Fruit fly (Drosophila melanogaster) whole organism, adult: Measurements from ENCODE around the gene lsn.

Experiments
- CG11617 ChIP-seq: fragments of 200-800 bp; sonication (Bioruptor generic); optimal IDR thresholded peaks from 2 replicates; lab custom pipeline; 2017; ENCODE audit warnings: mild to moderate bottlenecking, missing biosample characterization, missing genetic modification reagents, missing genetic modification characterization
- CG12768 ChIP-seq: fragments of 200-800 bp; sonication (Bioruptor generic); optimal IDR thresholded peaks from 2 replicates; lab custom pipeline; 2017; ENCODE audit warnings: missing biosample characterization, missing genetic modification characterization, mild to moderate bottlenecking, moderate library complexity, missing genetic modification reagents
- CG14711 ChIP-seq: fragments of 200-800 bp; sonication (Bioruptor generic); optimal IDR thresholded peaks from 2 replicates; lab custom pipeline; 2018; ENCODE audit warnings: missing biosample characterization, mild to moderate bottlenecking, missing genetic modification characterization, moderate library complexity
- CG1620 ChIP-seq: fragments of 200-800 bp; sonication (Bioruptor generic); optimal IDR thresholded peaks from 2 replicates; lab custom pipeline; 2016; ENCODE audit warnings: missing biosample characterization, missing genetic modification characterization
- CG33017 ChIP-seq: fragments of 200-800 bp; sonication (Bioruptor generic); optimal IDR thresholded peaks from 2 replicates; lab custom pipeline; 2018; ENCODE audit warnings: missing biosample characterization, mild to moderate bottlenecking, missing genetic modification characterization, moderate library complexity
- CG5204 ChIP-seq: fragments of 200-800 bp; sonication (Bioruptor generic); optimal IDR thresholded peaks from 2 replicates; lab custom pipeline; 2016; ENCODE audit warnings: missing biosample characterization, missing genetic modification characterization
- CG7045 ChIP-seq: fragments of 200-800 bp; sonication (Bioruptor generic); optimal IDR thresholded peaks from 2 replicates; lab custom pipeline; 2017; ENCODE audit warnings: missing biosample characterization, mild to moderate bottlenecking, missing genetic modification characterization
- CG7101 ChIP-seq: fragments of 200-800 bp; sonication (Bioruptor generic); optimal IDR thresholded peaks from 2 replicates; lab custom pipeline; 2018; ENCODE audit warnings: missing biosample characterization, mild to moderate bottlenecking, missing genetic modification characterization, moderate library complexity
- Clk ChIP-seq: fragments of 200-800 bp; sonication (Bioruptor generic); optimal IDR thresholded peaks from 2 replicates; lab custom pipeline; 2017; ENCODE audit warnings: missing biosample characterization, missing genetic modification characterization
- Crg-1 ChIP-seq: fragments of 200-800 bp; sonication (Bioruptor generic); optimal IDR thresholded peaks from 2 replicates; lab custom pipeline; 2016; ENCODE audit warnings: missing biosample characterization, missing genetic modification characterization
- Hr96 ChIP-seq: fragments of 200-800 bp; sonication (Bioruptor generic); optimal IDR thresholded peaks from 2 replicates; lab custom pipeline; 2016; ENCODE audit warnings: missing biosample characterization, missing genetic modification characterization
- Mnt ChIP-seq: fragments of 200-800 bp; sonication (Bioruptor generic); optimal IDR thresholded peaks from 2 replicates; lab custom pipeline; 2016; ENCODE audit warnings: missing biosample characterization, mild to moderate bottlenecking, missing genetic modification characterization
- bab1 ChIP-seq: fragments of 200-800 bp; sonication (Bioruptor generic); optimal IDR thresholded peaks from 3 replicates; lab custom pipeline; 2019; ENCODE audit warnings: missing biosample characterization, mild to moderate bottlenecking, missing genetic modification characterization, moderate library complexity
- cic ChIP-seq: fragments of 200-800 bp; sonication (Bioruptor generic); optimal IDR thresholded peaks from 2 replicates; lab custom pipeline; 2017; ENCODE audit warnings: missing biosample characterization, mild to moderate bottlenecking, missing genetic modification characterization, moderate library complexity
- cnc ChIP-seq, 2 experiments: fragments of >200 bp; optimal IDR thresholded peaks; 2 replicates each; lab custom pipeline; 2017
- kay ChIP-seq: fragments of 200-800 bp; sonication (Bioruptor generic); peaks from one replicate; lab custom pipeline; 2016; ENCODE audit warnings: missing biosample characterization, missing genetic modification characterization, borderline replicate concordance
- ovo ChIP-seq: fragments of 200-800 bp; sonication (Bioruptor generic); optimal IDR thresholded peaks from 2 replicates; lab custom pipeline; 2016; ENCODE audit warnings: missing biosample characterization, missing genetic modification characterization
- pad ChIP-seq: fragments of 200-800 bp; sonication (Bioruptor generic); optimal IDR thresholded peaks from 3 replicates; lab custom pipeline; 2017; ENCODE audit warnings: missing biosample characterization, missing genetic modification characterization, mild to moderate bottlenecking, moderate library complexity, missing genetic modification reagents
- tj ChIP-seq: fragments of 200-800 bp; sonication (Bioruptor generic); optimal IDR thresholded peaks from 3 replicates; lab custom pipeline; 2017; ENCODE audit warnings: missing biosample characterization, mild to moderate bottlenecking, missing genetic modification characterization, moderate library complexity
- toe ChIP-seq: fragments of 200-800 bp; sonication (Bioruptor generic); optimal IDR thresholded peaks from 2 replicates; lab custom pipeline; 2016; ENCODE audit warnings: missing biosample characterization, missing genetic modification characterization

lsn gene

dm6 chr3R:21831040-21831439, 33.9 kb upstream of the lsn start:
- TF ChIP-seq kay (GFP tag; lab: Kevin White, UChicago): no peak
- no peak for TF ChIP-seq Crg-1 (GFP tag; lab: Kevin White, UChicago)
- TF ChIP-seq CG33017 (tag; lab: Kevin White, UChicago): no peak
- no peak for TF ChIP-seq ovo
- no peak for TF ChIP-seq Clk (GFP tag; lab: Kevin White, UChicago)
- TF ChIP-seq CG11617 (GFP tag; lab: Kevin White, UChicago): no peak
- no peak for TF ChIP-seq bab1 (GFP tag; lab: Kevin White, UChicago)
- no peak for TF ChIP-seq CG7045 (GFP tag; lab: Kevin White, UChicago)
- TF ChIP-seq Mnt (GFP tag; lab: Kevin White, UChicago): no peak

dm6 chr3R:21832203-21832602, 32.8 kb upstream of the lsn start, which contains the start of gene Gr93a:
Gene Gr93a, plus strand, starts transcription at chr3R:21832503.
- TF ChIP-seq pad (GFP tag; lab: Kevin White, UChicago) (no peak), CG7045 (GFP tag; lab: Kevin White, UChicago) (no peak), CG5204 (GFP tag; lab: Kevin White, UChicago) (no peak), cic (GFP tag; lab: Kevin White, UChicago) (no peak), CG1620 (GFP tag; lab: Kevin White, UChicago) (no peak), bab1 (GFP tag; lab: Kevin White, UChicago) (no peak), Mnt (GFP tag; lab: Kevin White, UChicago) (no peak), CG11617 (GFP tag; lab: Kevin White, UChicago) (no peak), kay (GFP tag; lab: Kevin White, UChicago) (no peak), Crg-1 (GFP tag; lab: Kevin White, UChicago) (no peak), CG12768 (GFP tag; lab: Kevin White, UChicago) (no peak), Clk (GFP tag; lab: Kevin White, UChicago) (no peak), CG14711 (tag; lab: Kevin White, UChicago) (no peak), CG33017 (tag; lab: Kevin White, UChicago) (no peak), toe (GFP tag; lab: Kevin White, UChicago) (no peak), ovo (no peak), tj (GFP tag; lab: Kevin White, UChicago) (no peak)

dm6 chr3R:21834234-21835070, 30.5 kb upstream of the lsn start:
- TF ChIP-seq CG14711 (tag; lab: Kevin White, UChicago) (no peak), pad (GFP tag; lab: Kevin White, UChicago) (no peak), CG7045 (GFP tag; lab: Kevin White, UChicago) (no peak), CG11617 (GFP tag; lab: Kevin White, UChicago) (no peak), toe (GFP tag; lab: Kevin White, UChicago) (no peak), CG1620 (GFP tag; lab: Kevin White, UChicago) (no peak), cnc (optimal IDR thresholded peaks at IDR 0.05; lab: Kevin White, UChicago) (no peak), tj (GFP tag; lab: Kevin White, UChicago) (no peak), CG33017 (tag; lab: Kevin White, UChicago) (no peak), kay (GFP tag; lab: Kevin White, UChicago) (no peak), CG7101 (tag; lab: Kevin White, UChicago) (no peak), CG5204 (GFP tag; lab: Kevin White, UChicago) (no peak), bab1 (GFP tag; lab: Kevin White, UChicago) (no peak), ovo (no peak), Crg-1 (GFP tag; lab: Kevin White, UChicago) (no peak)

- TF ChIP-seq CG14711 (tag; lab: Kevin White, UChicago): no peak
- TF ChIP-seq ovo: no peak
- no peak for TF ChIP-seq CG11617 (GFP tag; lab: Kevin White, UChicago)
- TF ChIP-seq tj (GFP tag; lab: Kevin White, UChicago): no peak
- no peak for TF ChIP-seq Clk (GFP tag; lab: Kevin White, UChicago)
- no peak for TF ChIP-seq Crg-1 (GFP tag; lab: Kevin White, UChicago)
- TF ChIP-seq cic (GFP tag; lab: Kevin White, UChicago): no peak
- no peak for TF ChIP-seq CG5204 (GFP tag; lab: Kevin White, UChicago)
- no peak for TF ChIP-seq Mnt (GFP tag; lab: Kevin White, UChicago)
- TF ChIP-seq CG7101 (tag; lab: Kevin White, UChicago): no peak
- TF ChIP-seq CG33017 (tag; lab: Kevin White, UChicago): no peak
- TF ChIP-seq CG12768 (GFP tag; lab: Kevin White, UChicago): no peak
- no peak for TF ChIP-seq bab1 (GFP tag; lab: Kevin White, UChicago)
- TF ChIP-seq toe (GFP tag; lab: Kevin White, UChicago): no peak
- no peak for TF ChIP-seq pad (GFP tag; lab: Kevin White, UChicago)
- no peak for TF ChIP-seq kay (GFP tag; lab: Kevin White, UChicago)
- no peak for TF ChIP-seq cnc (optimal IDR thresholded peaks at IDR 0.05; lab: Kevin White, UChicago)
- no peak for TF ChIP-seq CG1620 (GFP tag; lab: Kevin White, UChicago)
Measured at dm6 chr3R:21835388-21836200, 29.4 kb upstream of the lsn start.

dm6 chr3R:21836201-21836504, 28.8 kb upstream of the lsn start:
- TF ChIP-seq CG5204 (GFP tag; lab: Kevin White, UChicago) (no peak), CG1620 (GFP tag; lab: Kevin White, UChicago) (no peak), CG12768 (GFP tag; lab: Kevin White, UChicago) (no peak), CG11617 (GFP tag; lab: Kevin White, UChicago) (no peak), pad (GFP tag; lab: Kevin White, UChicago) (no peak), CG7045 (GFP tag; lab: Kevin White, UChicago) (no peak), bab1 (GFP tag; lab: Kevin White, UChicago) (no peak), CG33017 (tag; lab: Kevin White, UChicago) (no peak), Hr96 (GFP tag; lab: Kevin White, UChicago) (no peak), CG7101 (tag; lab: Kevin White, UChicago) (no peak), ovo (no peak), Crg-1 (GFP tag; lab: Kevin White, UChicago) (no peak), Mnt (GFP tag; lab: Kevin White, UChicago) (no peak), toe (GFP tag; lab: Kevin White, UChicago) (no peak), kay (GFP tag; lab: Kevin White, UChicago) (no peak), tj (GFP tag; lab: Kevin White, UChicago) (no peak), Clk (GFP tag; lab: Kevin White, UChicago) (no peak), cic (GFP tag; lab: Kevin White, UChicago) (no peak), cnc (optimal IDR thresholded peaks at IDR 0.05; lab: Kevin White, UChicago) (no peak)
